Worm (Caenorhabditis elegans) whole organism, young adult: ENCODE results near the gene acr-8.

ENCODE experiments used
- F33H1.4 ChIP-seq: fragments of 200-800 bp; sonication (Bioruptor generic); IDR thresholded peaks from 2 replicates; pipeline ENCODE4 v1.3.6; 2022; ENCODE audit warnings: missing genetic modification reagents, missing genetic modification characterization, missing compliant biosample characterization
- T26A5.8 ChIP-seq: sonication (generic microtip); optimal IDR thresholded peaks from 2 replicates; lab custom pipeline; 2016; ENCODE audit warnings: missing genetic modification characterization, missing compliant biosample characterization
- Y67H2A.10 ChIP-seq: fragments of 200-800 bp; sonication (Bioruptor generic); conservative IDR thresholded peaks from 2 replicates; pipeline ENCODE4 v1.3.6; 2022; ENCODE audit warnings: missing genetic modification reagents, missing genetic modification characterization, missing compliant biosample characterization
- ZK185.1 ChIP-seq: sonication (generic microtip); optimal IDR thresholded peaks from 2 replicates; lab custom pipeline; 2016; ENCODE audit warnings: mild to moderate bottlenecking, missing genetic modification characterization, missing compliant biosample characterization; ENCODE audit not compliant: poor library complexity, severe bottlenecking
- attf-5 ChIP-seq: fragments of 200-800 bp; sonication (Bioruptor generic); optimal IDR thresholded peaks from 2 replicates; lab custom pipeline; 2018; ENCODE audit warnings: mild to moderate bottlenecking, missing genetic modification characterization, missing compliant biosample characterization
- ccch-3 ChIP-seq: fragments of 200-800 bp; sonication (Bioruptor generic); optimal IDR thresholded peaks from 2 replicates; lab custom pipeline; 2018; ENCODE audit warnings: mild to moderate bottlenecking, missing genetic modification characterization, missing compliant biosample characterization
- cebp-1 ChIP-seq, 2 experiments: fragments of 200-800 bp in 1 of 2; sonication (Bioruptor generic) in 1 of 2; sonication (generic microtip) in 1 of 2; IDR thresholded peaks in 1 of 2; optimal IDR thresholded peaks in 1 of 2; 2 replicates each; pipeline versions ENCODE4 v1.3.6 to Lab custom; 2017 to 2022; ENCODE audit warnings: missing compliant biosample characterization in 2 of 2, missing genetic modification characterization in 2 of 2, mild to moderate bottlenecking in 1 of 2, missing genetic modification reagents in 1 of 2, moderate library complexity in 1 of 2
- ceh-100 ChIP-seq: fragments of 200-800 bp; sonication (Bioruptor generic); IDR thresholded peaks from 2 replicates; pipeline ENCODE4 v1.3.6; 2022; ENCODE audit warnings: missing genetic modification reagents, missing genetic modification characterization, missing compliant biosample characterization
- chd-7 ChIP-seq: sonication (generic microtip); optimal IDR thresholded peaks from 2 replicates; lab custom pipeline; 2016; ENCODE audit warnings: mild to moderate bottlenecking, missing genetic modification characterization, moderate library complexity, missing compliant biosample characterization
- die-1 ChIP-seq: sonication (generic microtip); optimal IDR thresholded peaks from 2 replicates; lab custom pipeline; 2016; ENCODE audit warnings: missing genotype, mild to moderate bottlenecking, missing genetic modification characterization, missing compliant biosample characterization
- dox-1 ChIP-seq: fragments of 200-800 bp; sonication (Bioruptor generic); IDR thresholded peaks from 2 replicates; pipeline ENCODE4 v1.3.6; 2022; ENCODE audit warnings: missing genetic modification reagents, missing genetic modification characterization, missing compliant biosample characterization
- dpff-1 ChIP-seq: sonication (generic microtip); optimal IDR thresholded peaks from 2 replicates; lab custom pipeline; 2017; ENCODE audit warnings: mild to moderate bottlenecking, missing genetic modification characterization, missing compliant biosample characterization
- efl-1 ChIP-seq: fragments of 150-350 bp; optimal IDR thresholded peaks from 2 replicates; lab custom pipeline; 2014; ENCODE audit warnings: missing biosample characterization, missing genetic modification reagents, missing genetic modification characterization
- ets-4 ChIP-seq: fragments of 200-800 bp; sonication (Bioruptor generic); optimal IDR thresholded peaks from 2 replicates; lab custom pipeline; 2018; ENCODE audit warnings: mild to moderate bottlenecking, missing genetic modification characterization, missing compliant biosample characterization
- fkh-3 ChIP-seq: sonication (generic microtip); optimal IDR thresholded peaks from 2 replicates; lab custom pipeline; 2016; ENCODE audit warnings: mild to moderate bottlenecking, missing genetic modification characterization, missing compliant biosample characterization
- hsf-1 ChIP-seq: fragments of 200-800 bp; sonication (Bioruptor generic); IDR thresholded peaks from 2 replicates; pipeline ENCODE4 v1.3.6; 2022; ENCODE audit warnings: missing genetic modification reagents, missing genetic modification characterization, missing compliant biosample characterization
- lag-1 ChIP-seq: fragments of 200-800 bp; sonication (Bioruptor generic); IDR thresholded peaks from 2 replicates; pipeline ENCODE4 v1.3.6; 2022; ENCODE audit warnings: missing genetic modification reagents, missing genetic modification characterization, missing compliant biosample characterization
- let-526 ChIP-seq: fragments of 200-800 bp; sonication (Bioruptor generic); IDR thresholded peaks from 2 replicates; pipeline ENCODE4 v1.3.6; 2022; ENCODE audit warnings: missing genetic modification reagents, missing genetic modification characterization, missing compliant biosample characterization
- lin-40 ChIP-seq: sonication (generic microtip); optimal IDR thresholded peaks from 2 replicates; lab custom pipeline; 2016; ENCODE audit warnings: missing genetic modification characterization, mild to moderate bottlenecking, missing compliant biosample characterization, missing genotype, missing genetic modification reagents
- lsl-1 ChIP-seq: fragments of 200-800 bp; sonication (Bioruptor generic); optimal IDR thresholded peaks from 2 replicates; lab custom pipeline; 2018; ENCODE audit warnings: mild to moderate bottlenecking, missing genetic modification characterization, moderate library complexity, missing compliant biosample characterization
- madf-8 ChIP-seq: fragments of 200-800 bp; sonication (Bioruptor generic); conservative IDR thresholded peaks from 2 replicates; pipeline ENCODE4 v1.3.6; 2022; ENCODE audit warnings: missing genetic modification reagents, missing genetic modification characterization, missing compliant biosample characterization
- mxl-1 ChIP-seq: sonication (generic microtip); optimal IDR thresholded peaks from 2 replicates; lab custom pipeline; 2016; ENCODE audit warnings: missing genetic modification characterization, missing compliant biosample characterization
- nfya-1 ChIP-seq: sonication (generic microtip); optimal IDR thresholded peaks from 2 replicates; lab custom pipeline; 2017; ENCODE audit warnings: antibody characterized with exemption, missing compliant biosample characterization, missing genetic modification characterization, borderline replicate concordance; ENCODE audit not compliant: insufficient read depth
- nfyb-1 ChIP-seq: fragments of 200-800 bp; sonication (Bioruptor generic); IDR thresholded peaks from 2 replicates; pipeline ENCODE4 v1.3.6; 2022; ENCODE audit warnings: missing genetic modification reagents, missing genetic modification characterization, missing compliant biosample characterization
- nhr-27 ChIP-seq: fragments of 200-800 bp; sonication (Bioruptor generic); optimal IDR thresholded peaks from 2 replicates; lab custom pipeline; 2018; ENCODE audit warnings: mild to moderate bottlenecking, missing genetic modification characterization, moderate library complexity, missing compliant biosample characterization
- nhr-80 ChIP-seq: sonication (generic microtip); optimal IDR thresholded peaks from 2 replicates; lab custom pipeline; 2016; ENCODE audit warnings: missing genetic modification characterization, missing compliant biosample characterization
- pbrm-1 ChIP-seq: fragments of 200-800 bp; sonication (Bioruptor generic); IDR thresholded peaks from 2 replicates; pipeline ENCODE4 v1.3.6; 2022; ENCODE audit warnings: missing genetic modification reagents, missing genetic modification characterization, missing compliant biosample characterization
- pha-4 ChIP-seq: fragments of 150-350 bp; sonication (generic microtip); optimal IDR thresholded peaks from 2 replicates; lab custom pipeline; 2014; ENCODE audit warnings: missing biosample characterization, missing genetic modification reagents, missing genetic modification characterization
- repo-1 ChIP-seq: sonication (generic microtip); optimal IDR thresholded peaks from 2 replicates; lab custom pipeline; 2017; ENCODE audit warnings: mild to moderate bottlenecking, missing genetic modification characterization, missing compliant biosample characterization
- somi-1 ChIP-seq: fragments of 200-800 bp; sonication (Bioruptor generic); optimal IDR thresholded peaks from 2 replicates; lab custom pipeline; 2018; ENCODE audit warnings: mild to moderate bottlenecking, missing genetic modification characterization, missing compliant biosample characterization
- tbp1 ChIP-seq: fragments of 200-800 bp; sonication (Bioruptor generic); optimal IDR thresholded peaks from 2 replicates; lab custom pipeline; 2018; ENCODE audit warnings: mild to moderate bottlenecking, missing genetic modification characterization, missing compliant biosample characterization
- unc-62 ChIP-seq: fragments of 150-350 bp; optimal IDR thresholded peaks from 2 replicates; lab custom pipeline; 2014; ENCODE audit warnings: missing biosample characterization, missing genetic modification reagents, missing genetic modification characterization
- xnd-1 ChIP-seq: sonication (generic microtip); optimal IDR thresholded peaks from 2 replicates; lab custom pipeline; 2016; ENCODE audit warnings: missing genotype, missing genetic modification reagents, missing genetic modification characterization, missing compliant biosample characterization
- zfh-2 ChIP-seq: fragments of 200-800 bp; sonication (Bioruptor generic); conservative IDR thresholded peaks from 2 replicates; pipeline ENCODE4 v1.3.6; 2022; ENCODE audit warnings: missing genetic modification reagents, missing genetic modification characterization, missing compliant biosample characterization

Gene acr-8

ce11 chrX:10377663-10378062 lies 34.9 kb upstream of the acr-8 start (continued):
- TF ChIP-seq xnd-1 (tag; lab: Kevin White, UChicago) = no peak
- peak; percentile 92 for TF ChIP-seq lin-40 (tag; lab: Kevin White, UChicago)
- no peak for TF ChIP-seq lag-1 (GFP tag; lab: Robert Waterston, UW)
- TF ChIP-seq nfyb-1 (GFP tag; lab: Robert Waterston, UW) = no peak
- TF ChIP-seq tbp1 = no peak
- TF ChIP-seq die-1 (tag; lab: Kevin White, UChicago) = no peak
- TF ChIP-seq nfya-1 (tag; lab: Kevin White, UChicago) = no peak
- no peak for TF ChIP-seq T26A5.8 (tag; lab: Kevin White, UChicago)
- TF ChIP-seq ccch-3 (GFP tag; lab: Kevin White, UChicago) = no peak
- TF ChIP-seq fkh-3 (tag; lab: Kevin White, UChicago) = no peak
- no peak for TF ChIP-seq pha-4 (tag; lab: Kevin White, UChicago)
- TF ChIP-seq Y67H2A.10 = no peak
- peak; percentile 85 for TF ChIP-seq zfh-2
- no peak for TF ChIP-seq repo-1 (tag; lab: Kevin White, UChicago)
- TF ChIP-seq F33H1.4 (GFP tag; lab: Robert Waterston, UW) = no peak
- no peak for TF ChIP-seq madf-8
- TF ChIP-seq efl-1 (GFP tag; lab: Kevin White, UChicago) = no peak
- no peak for TF ChIP-seq unc-62 (GFP tag; lab: Kevin White, UChicago)
- TF ChIP-seq dox-1 = no peak; the same call in 1 of the 2 replicates
- TF ChIP-seq somi-1 (GFP tag; lab: Kevin White, UChicago) = peak; percentile 33
- no peak for TF ChIP-seq lsl-1 (GFP tag; lab: Kevin White, UChicago)
- no peak for TF ChIP-seq mxl-1 (tag; lab: Kevin White, UChicago)
- peak; percentile 57 for TF ChIP-seq attf-5 (GFP tag; lab: Kevin White, UChicago)
- TF ChIP-seq dpff-1 (tag; lab: Kevin White, UChicago) = no peak
- no peak for TF ChIP-seq hsf-1 (GFP tag; lab: Robert Waterston, UW)
- no peak for TF ChIP-seq ets-4
- TF ChIP-seq ZK185.1 = peak; percentile 13
- TF ChIP-seq chd-7 (tag; lab: Kevin White, UChicago) = peak; percentile 41
- TF ChIP-seq, all 124 proteins: peak for 26

ce11 chrX:10379678-10380077 lies 32.8 kb upstream of the acr-8 start, which contains the start of gene rme-4:
Gene rme-4 (minus strand): TSS chrX:10379845.
- TF ChIP-seq ets-4 (no peak), nhr-80 (tag; lab: Kevin White, UChicago) (peak; percentile 65), nhr-27 (tag; lab: Kevin White, UChicago) (no peak)

- TF ChIP-seq cebp-1 (GFP tag; IDR thresholded peaks at IDR 0.05; lab: Robert Waterston, UW) (no peak; the same call in 1 of the 2 replicates), cebp-1 (tag; optimal IDR thresholded peaks at IDR 0.05; lab: Kevin White, UChicago) (peak; percentile 86), let-526 (GFP tag; lab: Robert Waterston, UW) (no peak)
- TF ChIP-seq, all 124 proteins: peak for 1
Observed at ce11 chrX:10386001-10386400, 26.5 kb upstream of the acr-8 start.

- TF ChIP-seq ceh-100 (GFP tag; lab: Robert Waterston, UW) = no peak
- no peak for TF ChIP-seq pbrm-1 (GFP tag; lab: Robert Waterston, UW)
Observed at ce11 chrX:10386408-10386807, 26.1 kb upstream of the acr-8 start, which contains the start of gene dyf-6. Gene dyf-6 (minus strand): TSS chrX:10386508.
